Fruit fly (Drosophila melanogaster): ENCODE data around the gene CG14434.

The CG14434 gene

dm6 chrX:6860413-6861089, 6.4 kb downstream of the CG14434 start (continued):
- TF ChIP-seq gem (tag; optimal IDR thresholded peaks at IDR 0.05) (peak; percentile 51), ase (GFP tag; IDR thresholded peaks at IDR 0.05) (0 out of 3 replicates have a peak, but pooled peaks have one; percentile 20), maf-S (GFP tag; optimal IDR thresholded peaks at IDR 0.05) (no peak), CG17912 (GFP tag; optimal IDR thresholded peaks at IDR 0.05) (no peak), CG31365 (tag; optimal IDR thresholded peaks at IDR 0.05) (no peak), Dbx (GFP tag; IDR thresholded peaks at IDR 0.05) (peak; percentile 29; the same call in 1 of the 3 replicates), Fer1 (GFP tag; optimal IDR thresholded peaks at IDR 0.05) (no peak), CG31441 (GFP tag; IDR thresholded peaks at IDR 0.05) (peak; percentile 49), CG3726 (GFP tag; IDR thresholded peaks at IDR 0.05) (no peak), chinmo (GFP tag; IDR thresholded peaks at IDR 0.05; ENCODE audit: partially characterized antibody) (no peak), nom (GFP tag; optimal IDR thresholded peaks at IDR 0.05) (peak; percentile 53), Hand (GFP tag; optimal IDR thresholded peaks at IDR 0.05) (no peak), jumu (GFP tag; optimal IDR thresholded peaks at IDR 0.05) (no peak), CG7271 (tag; optimal IDR thresholded peaks at IDR 0.05) (no peak), CG15073 (GFP tag; optimal IDR thresholded peaks at IDR 0.05) (no peak), CG30020 (tag; optimal IDR thresholded peaks at IDR 0.05) (no peak), Fer3 (tag; optimal IDR thresholded peaks at IDR 0.05) (peak; percentile 24), HHEX (GFP tag; optimal IDR thresholded peaks at IDR 0.05) (no peak), CG8765 (GFP tag; IDR thresholded peaks at IDR 0.05) (no peak), CG7372 (GFP tag; IDR thresholded peaks at IDR 0.05) (no peak), grn (GFP tag; optimal IDR thresholded peaks at IDR 0.05) (no peak), CG32772 (GFP tag; IDR thresholded peaks at IDR 0.05) (no peak), CG3407 (GFP tag; optimal IDR thresholded peaks at IDR 0.05) (no peak), CG11696 (GFP tag; IDR thresholded peaks at IDR 0.05) (no peak), en (GFP tag; optimal IDR thresholded peaks at IDR 0.05) (no peak), CG18764 (GFP tag; optimal IDR thresholded peaks at IDR 0.05) (peak; percentile 3), Asciz (GFP tag; optimal IDR thresholded peaks at IDR 0.05) (no peak), CG17385 (GFP tag; optimal IDR thresholded peaks at IDR 0.05) (no peak), nmo (GFP tag; optimal IDR thresholded peaks at IDR 0.05) (peak; percentile 16), Gug (GFP tag; IDR thresholded peaks at IDR 0.05) (no peak), ems (GFP tag; optimal IDR thresholded peaks at IDR 0.05) (no peak), Aef1 (GFP tag; IDR thresholded peaks at IDR 0.05) (no peak), Pdp1 (GFP tag; optimal IDR thresholded peaks at IDR 0.05) (no peak), Myb (GFP tag; optimal IDR thresholded peaks at IDR 0.05) (no peak), CG4360 (GFP tag; IDR thresholded peaks at IDR 0.05) (peak; percentile 40), CG17361 (GFP tag; IDR thresholded peaks at IDR 0.05) (no peak), Nf-YA (GFP tag; IDR thresholded peaks at IDR 0.05) (no peak), zf30C (GFP tag; optimal IDR thresholded peaks at IDR 0.05) (no peak), run (tag; optimal IDR thresholded peaks at IDR 0.05) (no peak), bab2 (GFP tag; optimal IDR thresholded peaks at IDR 0.05) (no peak), CG4820 (GFP tag; optimal IDR thresholded peaks at IDR 0.05) (no peak), Neu2 (GFP tag; optimal IDR thresholded peaks at IDR 0.05; ENCODE audit: borderline replicate concordance) (no peak), Med (GFP tag) (no peak), tap (tag; optimal IDR thresholded peaks at IDR 0.05) (peak; percentile 23), GATAe (GFP tag; conservative IDR thresholded peaks at IDR 0.05) (no peak), Opbp (GFP tag; IDR thresholded peaks at IDR 0.05; ENCODE audit: partially characterized antibody) (no peak), cato (GFP tag; optimal IDR thresholded peaks at IDR 0.05; ENCODE audit: borderline replicate concordance) (no peak), CG15601 (tag; optimal IDR thresholded peaks at IDR 0.05) (no peak), ac (GFP tag; optimal IDR thresholded peaks at IDR 0.05) (no peak), gt (GFP tag; IDR thresholded peaks at IDR 0.05) (no peak), Drgx (GFP tag; IDR thresholded peaks at IDR 0.05) (no peak)
